Worm (Caenorhabditis elegans) whole organism, L2 larva: Measurements from ENCODE around the gene pssy-2.

ENCODE experiments used
- R02D3.7 ChIP-seq: fragments of 150-350 bp; optimal IDR thresholded peaks from 2 replicates; lab custom pipeline; 2014; ENCODE audit warnings: missing biosample characterization, missing genetic modification characterization
- ZK546.5 ChIP-seq: sonication (generic microtip); optimal IDR thresholded peaks from 2 replicates; lab custom pipeline; 2017; ENCODE audit warnings: missing biosample characterization, missing genetic modification characterization
- ceh-82 ChIP-seq: fragments of 150-350 bp; optimal IDR thresholded peaks from 2 replicates; lab custom pipeline; 2014; ENCODE audit warnings: missing biosample characterization, missing genetic modification characterization
- dmd-4 ChIP-seq: sonication (generic microtip); optimal IDR thresholded peaks from 2 replicates; lab custom pipeline; 2017; ENCODE audit warnings: missing biosample characterization, missing genetic modification characterization
- elt-3 ChIP-seq: sonication (generic microtip); optimal IDR thresholded peaks from 2 replicates; lab custom pipeline; 2017; ENCODE audit warnings: missing biosample characterization, missing genetic modification characterization
- lin-11 ChIP-seq: fragments of 150-350 bp; sonication (generic microtip); optimal IDR thresholded peaks from 2 replicates; lab custom pipeline; 2014; ENCODE audit warnings: missing biosample characterization, missing genetic modification characterization, inconsistent platforms, mixed read lengths
- lin-39 ChIP-seq: fragments of 150-350 bp; optimal IDR thresholded peaks from 2 replicates; lab custom pipeline; 2014; ENCODE audit warnings: missing biosample characterization, missing genetic modification reagents, missing genetic modification characterization
- mab-5 ChIP-seq: fragments of 150-350 bp; optimal IDR thresholded peaks from 2 replicates; lab custom pipeline; 2014; ENCODE audit warnings: missing biosample characterization, missing genetic modification characterization
- mdl-1 ChIP-seq, 2 experiments: fragments of 150-350 bp in 1 of 2; sonication (generic microtip) in 1 of 2; optimal IDR thresholded peaks; 2 replicates each; lab custom pipeline; 2017; ENCODE audit warnings: missing biosample characterization in 2 of 2, missing genetic modification characterization in 2 of 2
- nhr-11 ChIP-seq: fragments of 150-350 bp; optimal IDR thresholded peaks from 2 replicates; lab custom pipeline; 2014; ENCODE audit warnings: missing biosample characterization, missing genetic modification characterization
- nhr-129 ChIP-seq: fragments of 150-350 bp; optimal IDR thresholded peaks from 2 replicates; lab custom pipeline; 2014; ENCODE audit warnings: missing biosample characterization, missing genetic modification characterization
- nhr-21 ChIP-seq: fragments of 150-350 bp; optimal IDR thresholded peaks from 2 replicates; lab custom pipeline; 2014; ENCODE audit warnings: missing biosample characterization, missing genetic modification characterization
- skn-1 ChIP-seq: sonication (generic microtip); optimal IDR thresholded peaks from 2 replicates; lab custom pipeline; 2017; ENCODE audit warnings: missing biosample characterization, missing genetic modification characterization
- sma-9 ChIP-seq, 2 experiments: fragments of 150-350 bp in 1 of 2; sonication (generic microtip) in 1 of 2; optimal IDR thresholded peaks; 2 replicates each; lab custom pipeline; 2014 to 2016; ENCODE audit warnings: missing genetic modification characterization in 2 of 2, mild to moderate bottlenecking in 1 of 2, missing biosample characterization in 1 of 2, missing compliant biosample characterization in 1 of 2, missing genetic modification reagents in 1 of 2, moderate library complexity in 1 of 2
- unc-62 ChIP-seq: fragments of 150-350 bp; optimal IDR thresholded peaks from 2 replicates; lab custom pipeline; 2014; ENCODE audit warnings: missing biosample characterization, missing genetic modification reagents, missing genetic modification characterization
- zag-1 ChIP-seq: fragments of 150-350 bp; optimal IDR thresholded peaks from 2 replicates; lab custom pipeline; 2014; ENCODE audit warnings: missing biosample characterization, missing genetic modification characterization
- ztf-11 ChIP-seq: sonication (generic microtip); optimal IDR thresholded peaks from 2 replicates; lab custom pipeline; 2017; ENCODE audit warnings: missing biosample characterization, missing genetic modification characterization

The pssy-2 gene

ce11 chrIII:13524021-13524420, 52.4 kb downstream of the pssy-2 start, which contains the start of gene pod-1:
pod-1 (minus strand) TSS chrIII:13524121.
- TF ChIP-seq dmd-4 (tag; lab: Kevin White, UChicago) (no peak), lin-11 (tag; lab: Kevin White, UChicago) (no peak), R02D3.7 (tag; lab: Kevin White, UChicago) (no peak), skn-1 (tag; lab: Kevin White, UChicago) (no peak), sma-9 (GFP tag; optimal IDR thresholded peaks at IDR 0.05; lab: Kevin White, UChicago) (no peak), sma-9 (tag; optimal IDR thresholded peaks at IDR 0.05; lab: Kevin White, UChicago) (no peak), lin-39 (no peak), elt-3 (tag; lab: Kevin White, UChicago) (no peak), nhr-21 (tag; lab: Kevin White, UChicago) (no peak), unc-62 (no peak), ztf-11 (tag; lab: Kevin White, UChicago) (no peak), ZK546.5 (no peak), nhr-11 (no peak), nhr-129 (no peak), ceh-82 (tag; lab: Kevin White, UChicago) (no peak), mab-5 (tag; lab: Kevin White, UChicago) (no peak), zag-1 (tag; lab: Kevin White, UChicago) (no peak), mdl-1 (tag; optimal IDR thresholded peaks at IDR 0.05; lab: Kevin White, UChicago) (no peak)
